Fruit fly (Drosophila melanogaster): ENCODE measurements around the gene CG13297.

DNA sequence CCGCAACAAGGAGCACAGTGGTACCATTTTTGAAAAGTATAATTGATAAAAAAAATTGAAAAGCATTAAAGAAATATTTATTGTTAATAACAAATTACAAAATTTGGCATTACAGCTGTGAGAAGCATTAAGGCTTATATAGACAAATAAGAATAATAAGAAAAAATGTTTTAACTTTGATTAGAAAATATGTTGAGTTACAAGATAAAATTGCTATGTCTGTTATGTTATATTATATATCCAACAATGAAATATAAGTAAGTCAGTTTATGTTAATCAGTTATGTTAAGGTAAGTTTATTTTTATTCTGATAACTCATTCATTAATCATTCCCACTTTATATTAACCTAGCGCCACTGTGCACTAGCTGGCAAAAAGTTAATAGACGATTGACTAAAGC lies 2.7 kb upstream of the CG13297 start:
- TF ChIP-seq insv (optimal IDR thresholded peaks at IDR 0.05) (no peak), h (optimal IDR thresholded peaks at IDR 0.05) (no peak), Myc (optimal IDR thresholded peaks at IDR 0.05) (no peak), psq (optimal IDR thresholded peaks at IDR 0.05) (no peak), ttk (optimal IDR thresholded peaks at IDR 0.05) (no peak), Sin3A (optimal IDR thresholded peaks at IDR 0.05) (no peak)
